Fruit fly (Drosophila melanogaster) whole organism, embryonic: ENCODE measurements around the gene CG34160.

Experiments
- ATbp ChIP-seq: fragments of 200-800 bp; sonication (Bioruptor generic); optimal IDR thresholded peaks from 2 replicates; lab custom pipeline; 2017; ENCODE audit warnings: missing biosample characterization, mild to moderate bottlenecking, missing genetic modification characterization, missing genetic modification reagents
- Abd-B ChIP-seq: fragments of 200-800 bp; sonication (Bioruptor generic); optimal IDR thresholded peaks from 2 replicates; lab custom pipeline; 2018; ENCODE audit warnings: missing biosample characterization, mild to moderate bottlenecking, missing genetic modification characterization, moderate library complexity
- CG12299 ChIP-seq: fragments of 200-800 bp; sonication (Bioruptor generic); optimal IDR thresholded peaks from 2 replicates; lab custom pipeline; 2018; ENCODE audit warnings: missing biosample characterization, mild to moderate bottlenecking, missing genetic modification characterization
- CG13894 ChIP-seq: fragments of 200-800 bp; sonication (Bioruptor generic); optimal IDR thresholded peaks from 3 replicates; lab custom pipeline; 2018; ENCODE audit warnings: missing biosample characterization, mild to moderate bottlenecking, missing genetic modification characterization, moderate library complexity
- CG14050 ChIP-seq: fragments of 200-800 bp; sonication (Bioruptor generic); IDR thresholded peaks from 3 replicates; pipeline ENCODE4 v1.3.6; 2022; ENCODE audit warnings: missing biosample characterization, missing genetic modification characterization
- CG14710 ChIP-seq: fragments of 200-800 bp; sonication (Bioruptor generic); optimal IDR thresholded peaks from 3 replicates; lab custom pipeline; 2019; ENCODE audit warnings: missing biosample characterization, mild to moderate bottlenecking, missing genetic modification characterization, moderate library complexity
- CG1603 ChIP-seq: fragments of 200-800 bp; sonication (Bioruptor generic); optimal IDR thresholded peaks from 2 replicates; lab custom pipeline; 2019; ENCODE audit warnings: missing biosample characterization, mild to moderate bottlenecking, missing genetic modification characterization, moderate library complexity
- CG1647 ChIP-seq: fragments of 200-800 bp; sonication (Bioruptor generic); optimal IDR thresholded peaks from 3 replicates; lab custom pipeline; 2016; ENCODE audit warnings: missing biosample characterization, missing genetic modification characterization
- CG17186 ChIP-seq: fragments of 200-800 bp; sonication (Bioruptor generic); optimal IDR thresholded peaks from 3 replicates; lab custom pipeline; 2017; ENCODE audit warnings: missing biosample characterization, missing genetic modification reagents, missing genetic modification characterization
- CG17361 ChIP-seq: fragments of 200-800 bp; sonication (Bioruptor generic); IDR thresholded peaks from 3 replicates; pipeline ENCODE4 v1.3.6; 2022; ENCODE audit warnings: missing biosample characterization, missing genetic modification characterization
- CG18476 ChIP-seq: fragments of 200-800 bp; sonication (Bioruptor generic); optimal IDR thresholded peaks from 2 replicates; lab custom pipeline; 2016; ENCODE audit warnings: missing biosample characterization, mild to moderate bottlenecking, missing genetic modification characterization
- CG18599 ChIP-seq: fragments of 200-800 bp; sonication (Bioruptor generic); optimal IDR thresholded peaks from 3 replicates; lab custom pipeline; 2017; ENCODE audit warnings: missing biosample characterization, missing genetic modification characterization, mild to moderate bottlenecking, moderate library complexity, missing genetic modification reagents
- CG2199 ChIP-seq: fragments of 200-800 bp; sonication (Bioruptor generic); IDR thresholded peaks from 3 replicates; pipeline ENCODE4 v1.3.6; 2022; ENCODE audit warnings: missing biosample characterization, missing genetic modification characterization
- CG2875 ChIP-seq: fragments of 200-800 bp; sonication (Bioruptor generic); optimal IDR thresholded peaks from 2 replicates; lab custom pipeline; 2017; ENCODE audit warnings: missing biosample characterization, mild to moderate bottlenecking, missing genetic modification characterization, missing genetic modification reagents
- CG30431 ChIP-seq: fragments of 200-800 bp; sonication (Bioruptor generic); optimal IDR thresholded peaks from 2 replicates; lab custom pipeline; 2017; ENCODE audit warnings: missing biosample characterization, missing genetic modification characterization
- CG4328 ChIP-seq: fragments of 200-800 bp; sonication (Bioruptor generic); optimal IDR thresholded peaks from 3 replicates; lab custom pipeline; 2017; ENCODE audit warnings: missing biosample characterization, missing genetic modification reagents, missing genetic modification characterization
- CG4360 ChIP-seq: fragments of 200-800 bp; sonication (Bioruptor generic); IDR thresholded peaks from 2 replicates; pipeline ENCODE4 v1.3.6; 2022; ENCODE audit warnings: missing biosample characterization, missing genetic modification characterization
- CG4404 ChIP-seq: fragments of 200-800 bp; sonication (Bioruptor generic); IDR thresholded peaks from 2 replicates; pipeline ENCODE4 v1.3.6; 2022; ENCODE audit warnings: missing biosample characterization, missing genetic modification characterization
- CG5180 ChIP-seq: fragments of 200-800 bp; sonication (Bioruptor generic); optimal IDR thresholded peaks from 3 replicates; lab custom pipeline; 2017; ENCODE audit warnings: missing biosample characterization, missing genetic modification characterization, mild to moderate bottlenecking, moderate library complexity, missing genetic modification reagents
- CG6813 ChIP-seq: fragments of 200-800 bp; sonication (Bioruptor generic); optimal IDR thresholded peaks from 2 replicates; lab custom pipeline; 2017; ENCODE audit warnings: missing biosample characterization, missing genetic modification characterization, mild to moderate bottlenecking, moderate library complexity, missing genetic modification reagents
- CG9817 ChIP-seq: fragments of 200-800 bp; sonication (Bioruptor generic); optimal IDR thresholded peaks from 2 replicates; lab custom pipeline; 2018; ENCODE audit warnings: missing biosample characterization, mild to moderate bottlenecking, missing genetic modification characterization, moderate library complexity
- Dip3 ChIP-seq: fragments of 200-800 bp; sonication (Bioruptor generic); optimal IDR thresholded peaks from 3 replicates; lab custom pipeline; 2016; ENCODE audit warnings: missing biosample characterization, missing genetic modification characterization
- H15 ChIP-seq: fragments of 200-800 bp; sonication (Bioruptor generic); IDR thresholded peaks from 3 replicates; pipeline ENCODE4 v1.3.6; 2022; ENCODE audit warnings: missing biosample characterization, missing genetic modification characterization
- Hr39 ChIP-seq: fragments of >200 bp; optimal IDR thresholded peaks from 2 replicates; lab custom pipeline; 2017
- MTF-1 ChIP-seq: fragments of 200-800 bp; sonication (Bioruptor generic); optimal IDR thresholded peaks from 2 replicates; lab custom pipeline; 2018; ENCODE audit warnings: missing biosample characterization, mild to moderate bottlenecking, missing genetic modification characterization, borderline replicate concordance
- Med ChIP-seq: fragments of 200-800 bp; sonication (Bioruptor generic); peaks from one replicate; lab custom pipeline; 2016; ENCODE audit warnings: missing biosample characterization, missing genetic modification characterization, mild to moderate bottlenecking, inconsistent platforms, moderate library complexity
- Meics ChIP-seq: fragments of 200-800 bp; sonication (Bioruptor generic); optimal IDR thresholded peaks from 2 replicates; lab custom pipeline; 2017; ENCODE audit warnings: missing biosample characterization, mild to moderate bottlenecking, missing genetic modification characterization
- Nf-YB ChIP-seq: fragments of 200-800 bp; sonication (Bioruptor generic); optimal IDR thresholded peaks from 3 replicates; lab custom pipeline; 2019; ENCODE audit warnings: missing biosample characterization, mild to moderate bottlenecking, missing genetic modification characterization, moderate library complexity
- Oaz ChIP-seq: fragments of 200-800 bp; sonication (Bioruptor generic); IDR thresholded peaks from 2 replicates; pipeline ENCODE4 v1.3.6; 2022; ENCODE audit warnings: missing biosample characterization, missing genetic modification characterization
- Sox100B ChIP-seq: fragments of 200-800 bp; sonication (Bioruptor generic); optimal IDR thresholded peaks from 3 replicates; lab custom pipeline; 2018; ENCODE audit warnings: missing biosample characterization, mild to moderate bottlenecking, missing genetic modification characterization
- Sox102F ChIP-seq: fragments of 200-800 bp; sonication (Bioruptor generic); optimal IDR thresholded peaks from 2 replicates; lab custom pipeline; 2018; ENCODE audit warnings: missing biosample characterization, mild to moderate bottlenecking, missing genetic modification characterization, moderate library complexity
- ara ChIP-seq: fragments of 200-800 bp; sonication (Bioruptor generic); IDR thresholded peaks from 2 replicates; pipeline ENCODE4 v1.3.6; 2022; ENCODE audit warnings: missing biosample characterization, missing genetic modification characterization
- ato ChIP-seq: fragments of 200-800 bp; sonication (Bioruptor generic); IDR thresholded peaks from 2 replicates; pipeline ENCODE4 v1.3.6; 2022; ENCODE audit warnings: missing biosample characterization, missing genetic modification characterization; ENCODE audit not compliant: partially characterized antibody
- bsh ChIP-seq, 2 experiments: fragments of 200-800 bp; sonication (Bioruptor generic); optimal IDR thresholded peaks; 2 replicates each; lab custom pipeline; 2017 to 2018; ENCODE audit warnings: mild to moderate bottlenecking in 2 of 2, missing biosample characterization in 2 of 2, missing genetic modification characterization in 2 of 2, moderate library complexity in 1 of 2
- cas ChIP-seq: fragments of 200-800 bp; sonication (Bioruptor generic); IDR thresholded peaks from 2 replicates; pipeline ENCODE4 v1.3.6; 2022; ENCODE audit warnings: missing biosample characterization, missing genetic modification characterization
- ci ChIP-seq: fragments of 200-800 bp; sonication (Bioruptor generic); IDR thresholded peaks from 3 replicates; pipeline ENCODE4 v1.3.6; 2022; ENCODE audit warnings: missing biosample characterization, missing genetic modification characterization
- crc ChIP-seq: fragments of 200-800 bp; sonication (Bioruptor generic); optimal IDR thresholded peaks from 2 replicates; lab custom pipeline; 2016; ENCODE audit warnings: missing biosample characterization, missing genetic modification characterization
- da ChIP-seq: fragments of 200-800 bp; sonication (Bioruptor generic); optimal IDR thresholded peaks from 2 replicates; lab custom pipeline; 2016; ENCODE audit warnings: missing biosample characterization, missing genetic modification characterization
- dan ChIP-seq: fragments of 200-800 bp; sonication (Bioruptor generic); IDR thresholded peaks from 2 replicates; pipeline ENCODE4 v1.3.6; 2022; ENCODE audit warnings: missing biosample characterization, missing genetic modification characterization
- dmrt99B ChIP-seq: fragments of 200-800 bp; sonication (Bioruptor generic); optimal IDR thresholded peaks from 2 replicates; lab custom pipeline; 2018; ENCODE audit warnings: missing biosample characterization, mild to moderate bottlenecking, missing genetic modification characterization, moderate library complexity
- hth ChIP-seq: fragments of >200 bp; optimal IDR thresholded peaks from 2 replicates; lab custom pipeline; 2017; ENCODE audit warnings: inconsistent platforms
- ken ChIP-seq: fragments of 200-800 bp; sonication (Bioruptor generic); IDR thresholded peaks from 3 replicates; pipeline ENCODE4 v1.3.6; 2022; ENCODE audit warnings: missing biosample characterization, missing genetic modification characterization
- mirr ChIP-seq: fragments of 200-800 bp; sonication (Bioruptor generic); optimal IDR thresholded peaks from 3 replicates; lab custom pipeline; 2018; ENCODE audit warnings: missing biosample characterization, mild to moderate bottlenecking, missing genetic modification characterization
- oc ChIP-seq: fragments of 200-800 bp; sonication (Bioruptor generic); optimal IDR thresholded peaks from 2 replicates; lab custom pipeline; 2018; ENCODE audit warnings: missing biosample characterization, mild to moderate bottlenecking, missing genetic modification characterization, moderate library complexity
- shn ChIP-seq: fragments of 200-800 bp; sonication (Bioruptor generic); optimal IDR thresholded peaks from 3 replicates; lab custom pipeline; 2016; ENCODE audit warnings: missing biosample characterization, missing genetic modification characterization
- usp ChIP-seq: fragments of >200 bp; optimal IDR thresholded peaks from 2 replicates; lab custom pipeline; 2017; ENCODE audit warnings: missing biosample characterization, missing genetic modification characterization
- zen ChIP-seq: fragments of 200-800 bp; sonication (Bioruptor generic); optimal IDR thresholded peaks from 3 replicates; lab custom pipeline; 2018; ENCODE audit warnings: missing biosample characterization, mild to moderate bottlenecking, missing genetic modification characterization, moderate library complexity
- zen2 ChIP-seq: fragments of 200-800 bp; sonication (Bioruptor generic); IDR thresholded peaks from 3 replicates; pipeline ENCODE4 v1.3.6; 2022; ENCODE audit warnings: missing biosample characterization, missing genetic modification characterization; ENCODE audit not compliant: partially characterized antibody

Gene CG34160

DNA sequence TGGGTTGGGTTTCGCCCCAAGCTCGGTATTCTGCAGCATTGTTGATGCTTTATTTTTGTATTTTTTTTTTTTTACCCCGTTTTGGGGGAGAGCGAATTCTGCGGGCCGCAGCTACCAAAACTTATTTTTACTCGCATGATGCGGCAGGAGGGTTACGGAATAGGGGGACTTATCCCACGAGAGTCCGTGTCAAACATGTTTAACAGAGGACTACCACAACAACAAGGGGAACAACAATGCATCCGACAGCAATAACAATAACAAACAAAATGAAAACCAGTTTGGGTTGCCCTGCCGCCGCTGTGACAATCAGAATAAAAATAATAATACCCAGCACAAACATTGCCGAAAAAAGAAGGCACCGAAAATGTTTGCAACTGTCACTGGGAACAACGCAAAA is 33.6 kb downstream of the CG34160 start:
- TF ChIP-seq CG17361 (GFP tag; lab: Robert Waterston, UW) (no peak), CG13894 (peak; percentile 37), Med (GFP tag; lab: Kevin White, UChicago) (peak; percentile 15), CG5180 (GFP tag; lab: Kevin White, UChicago) (peak; percentile 49), Hr39 (no peak), CG2199 (0 out of 3 replicates have a peak, but pooled peaks have one; percentile 23), Abd-B (GFP tag; lab: Kevin White, UChicago) (no peak), CG4360 (GFP tag; lab: Robert Waterston, UW) (peak; percentile 74)

dm6 chr2L:10614660-10615479 is 35.3 kb downstream of the CG34160 start:
- TF ChIP-seq zen (no peak), CG30431 (GFP tag; lab: Kevin White, UChicago) (no peak), CG18599 (GFP tag; lab: Kevin White, UChicago) (no peak), zen2 (GFP tag; lab: Robert Waterston, UW) (no peak), CG17186 (GFP tag; lab: Kevin White, UChicago) (no peak), crc (GFP tag; lab: Kevin White, UChicago) (no peak), Nf-YB (no peak), ci (GFP tag; lab: Robert Waterston, UW) (0 out of 3 replicates have a peak, but pooled peaks have one; percentile 50), CG14050 (GFP tag; lab: Robert Waterston, UW) (no peak), CG14710 (tag; lab: Kevin White, UChicago) (no peak), CG18476 (no peak), CG4328 (GFP tag; lab: Kevin White, UChicago) (no peak), bsh (GFP tag; optimal IDR thresholded peaks at IDR 0.05; lab: Kevin White, UChicago) (no peak), Meics (GFP tag; lab: Kevin White, UChicago) (no peak), dan (GFP tag; lab: Robert Waterston, UW) (no peak), CG2199 (peak; percentile 52; the same call in 1 of the 3 replicates), CG2875 (GFP tag; lab: Kevin White, UChicago) (peak; percentile 17), mirr (no peak), usp (GFP tag; lab: Kevin White, UChicago) (no peak), MTF-1 (GFP tag; lab: Kevin White, UChicago) (no peak), Sox102F (peak; percentile 25), da (GFP tag; lab: Kevin White, UChicago) (no peak), CG9817 (tag; lab: Kevin White, UChicago) (no peak), ken (GFP tag; lab: Robert Waterston, UW) (0 out of 3 replicates have a peak, but pooled peaks have one; percentile 37), Oaz (GFP tag; lab: Robert Waterston, UW) (no peak), oc (tag; lab: Kevin White, UChicago) (no peak), ara (GFP tag; lab: Robert Waterston, UW) (peak; percentile 60), cas (GFP tag; lab: Robert Waterston, UW) (no peak), CG4404 (GFP tag; lab: Robert Waterston, UW) (no peak), ato (no peak), CG6813 (GFP tag; lab: Kevin White, UChicago) (peak; percentile 10), hth (lab: Kevin White, UChicago) (no peak), CG1603 (peak; percentile 16), ATbp (GFP tag; lab: Kevin White, UChicago) (peak; percentile 10), CG12299 (no peak), shn (GFP tag; lab: Kevin White, UChicago) (no peak), H15 (GFP tag; lab: Robert Waterston, UW) (peak; percentile 54; the same call in 1 of the 3 replicates), CG1647 (no peak), Dip3 (GFP tag; lab: Kevin White, UChicago) (no peak), dmrt99B (tag; lab: Kevin White, UChicago) (peak; percentile 3), Sox100B (GFP tag; lab: Kevin White, UChicago) (no peak)
